Worm (Caenorhabditis elegans): ENCODE data around the gene irld-36.

DNA sequence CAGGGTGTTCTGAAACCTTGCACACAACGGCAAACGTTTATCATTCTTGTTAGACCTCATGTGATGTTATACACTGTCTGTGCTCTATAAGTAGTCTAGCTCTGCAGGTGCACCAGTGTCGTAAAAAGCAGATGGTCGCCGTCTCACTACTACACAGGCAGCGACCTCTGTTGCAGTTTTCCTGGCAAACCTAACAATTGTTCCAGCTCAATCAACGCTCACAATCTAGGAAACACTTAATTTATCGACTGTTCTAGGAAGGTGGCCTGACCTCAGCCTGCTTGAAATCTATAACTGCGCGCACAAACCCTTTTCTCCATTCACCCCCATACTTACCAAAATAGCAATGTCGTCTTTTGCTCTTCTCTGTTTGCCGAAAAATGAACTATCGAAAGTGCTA is 45.1 kb downstream of the irld-36 start, which contains the start of gene fbxb-11:
- TF ChIP-seq nhr-12 (tag; optimal IDR thresholded peaks at IDR 0.05) (no peak), snpc-4 (tag; optimal IDR thresholded peaks at IDR 0.05) (no peak), blmp-1 (tag; optimal IDR thresholded peaks at IDR 0.05; ENCODE audit: insufficient read depth) (no peak), egl-27 (tag; optimal IDR thresholded peaks at IDR 0.05) (no peak), unc-55 (GFP tag; optimal IDR thresholded peaks at IDR 0.05) (no peak), ama-1 (optimal IDR thresholded peaks at IDR 0.05) (no peak)
